Worm (Caenorhabditis elegans) whole organism, L3 larva: ENCODE measurements around the gene sulp-3.

ENCODE experiments used
- R02D3.7 ChIP-seq: fragments of 150-350 bp; optimal IDR thresholded peaks from 2 replicates; lab custom pipeline; 2014; ENCODE audit warnings: missing biosample characterization, missing genetic modification characterization
- aly-2 ChIP-seq: fragments of 150-350 bp; optimal IDR thresholded peaks from 2 replicates; lab custom pipeline; 2014; ENCODE audit warnings: missing biosample characterization, missing genetic modification characterization
- ama-1 ChIP-seq: fragments of 150-350 bp; optimal IDR thresholded peaks from 2 replicates; lab custom pipeline; 2018
- ceh-16 ChIP-seq: sonication (generic microtip); optimal IDR thresholded peaks from 2 replicates; lab custom pipeline; 2017; ENCODE audit warnings: missing biosample characterization, missing genetic modification characterization
- ceh-28 ChIP-seq: fragments of 150-350 bp; optimal IDR thresholded peaks from 2 replicates; lab custom pipeline; 2014; ENCODE audit warnings: missing biosample characterization, missing genetic modification reagents, missing genetic modification characterization
- ceh-82 ChIP-seq: fragments of 150-350 bp; optimal IDR thresholded peaks from 2 replicates; lab custom pipeline; 2014; ENCODE audit warnings: missing biosample characterization, missing genetic modification characterization
- ceh-9 ChIP-seq: sonication (generic microtip); optimal IDR thresholded peaks from 2 replicates; lab custom pipeline; 2018; ENCODE audit warnings: missing biosample characterization, missing genetic modification characterization
- egl-27 ChIP-seq: sonication (generic microtip); optimal IDR thresholded peaks from 4 replicates; lab custom pipeline; 2017; ENCODE audit warnings: missing biosample characterization, missing genetic modification reagents, missing genetic modification characterization
- elt-1 ChIP-seq: fragments of 150-350 bp; optimal IDR thresholded peaks from 2 replicates; lab custom pipeline; 2014; ENCODE audit warnings: missing biosample characterization, missing genetic modification characterization
- elt-2 ChIP-seq: sonication (generic microtip); optimal IDR thresholded peaks from 2 replicates; lab custom pipeline; 2016; ENCODE audit warnings: missing genetic modification reagents, mild to moderate bottlenecking, missing genetic modification characterization, missing compliant biosample characterization
- elt-3 ChIP-seq, 3 experiments: fragments of 150-350 bp in 1 of 3; sonication (generic microtip) in 2 of 3; optimal IDR thresholded peaks; 2 replicates in 2 of 3; 4 replicates in 1 of 3; lab custom pipeline; 2014 to 2017; ENCODE audit warnings: missing biosample characterization in 3 of 3, missing genetic modification characterization in 3 of 3
- eor-1 ChIP-seq, 2 experiments: fragments of 150-350 bp; optimal IDR thresholded peaks; 2 replicates each; lab custom pipeline; 2014 to 2018; ENCODE audit warnings: missing biosample characterization in 2 of 2, missing genetic modification characterization in 2 of 2
- fkh-10 ChIP-seq: sonication (generic microtip); optimal IDR thresholded peaks from 2 replicates; lab custom pipeline; 2017; ENCODE audit warnings: missing biosample characterization, missing genetic modification reagents, missing genetic modification characterization
- fkh-2 ChIP-seq: fragments of 150-350 bp; optimal IDR thresholded peaks from 2 replicates; lab custom pipeline; 2014; ENCODE audit warnings: missing biosample characterization, missing genetic modification reagents, missing genetic modification characterization
- fos-1 ChIP-seq: fragments of 150-350 bp; optimal IDR thresholded peaks from 2 replicates; lab custom pipeline; 2014; ENCODE audit warnings: missing biosample characterization, missing genetic modification characterization
- jun-1 ChIP-seq: fragments of 150-350 bp; optimal IDR thresholded peaks from 2 replicates; lab custom pipeline; 2014; ENCODE audit warnings: missing biosample characterization, missing genetic modification reagents, missing genetic modification characterization
- lin-15B ChIP-seq: fragments of 150-350 bp; optimal IDR thresholded peaks from 2 replicates; lab custom pipeline; 2014; ENCODE audit warnings: missing biosample characterization, missing genetic modification characterization
- mdl-1 ChIP-seq: fragments of 150-350 bp; optimal IDR thresholded peaks from 2 replicates; lab custom pipeline; 2014; ENCODE audit warnings: missing biosample characterization, missing genetic modification characterization
- mml-1 ChIP-seq: fragments of 150-350 bp; sonication (generic microtip); optimal IDR thresholded peaks from 3 replicates; lab custom pipeline; 2014; ENCODE audit warnings: missing biosample characterization, missing genetic modification characterization
- nhr-11 ChIP-seq: fragments of 150-350 bp; optimal IDR thresholded peaks from 2 replicates; lab custom pipeline; 2014; ENCODE audit warnings: missing biosample characterization, missing genetic modification characterization
- nhr-12 ChIP-seq: fragments of 150-350 bp; optimal IDR thresholded peaks from 2 replicates; lab custom pipeline; 2014; ENCODE audit warnings: missing biosample characterization, missing genetic modification characterization
- nhr-23 ChIP-seq: fragments of 150-350 bp; optimal IDR thresholded peaks from 2 replicates; lab custom pipeline; 2014; ENCODE audit warnings: missing biosample characterization, missing genetic modification reagents, missing genetic modification characterization
- nhr-28 ChIP-seq: fragments of 150-350 bp; optimal IDR thresholded peaks from 2 replicates; lab custom pipeline; 2014; ENCODE audit warnings: missing biosample characterization, missing genetic modification characterization
- nhr-43 ChIP-seq: sonication (generic microtip); optimal IDR thresholded peaks from 2 replicates; lab custom pipeline; 2016; ENCODE audit warnings: mild to moderate bottlenecking, missing genetic modification characterization, missing compliant biosample characterization; ENCODE audit not compliant: poor library complexity, severe bottlenecking
- nhr-67 ChIP-seq: fragments of 150-350 bp; optimal IDR thresholded peaks from 2 replicates; lab custom pipeline; 2014; ENCODE audit warnings: missing biosample characterization, missing genetic modification characterization
- pqm-1 ChIP-seq: fragments of 150-350 bp; optimal IDR thresholded peaks from 2 replicates; lab custom pipeline; 2017; ENCODE audit warnings: missing biosample characterization, missing genetic modification characterization, inconsistent platforms
- sea-2 ChIP-seq: fragments of 150-350 bp; sonication (generic microtip); optimal IDR thresholded peaks from 4 replicates; lab custom pipeline; 2014; ENCODE audit warnings: missing biosample characterization, missing genetic modification reagents, missing genetic modification characterization
- skn-1 ChIP-seq: fragments of 150-350 bp; optimal IDR thresholded peaks from 2 replicates; lab custom pipeline; 2014; ENCODE audit warnings: missing biosample characterization, missing genetic modification characterization
- tbx-2 ChIP-seq: sonication (generic microtip); optimal IDR thresholded peaks from 2 replicates; lab custom pipeline; 2016; ENCODE audit warnings: mild to moderate bottlenecking, missing genetic modification characterization, missing compliant biosample characterization
- unc-62 ChIP-seq: fragments of 150-350 bp; sonication (generic microtip); optimal IDR thresholded peaks from 4 replicates; lab custom pipeline; 2014; ENCODE audit warnings: missing biosample characterization, missing genetic modification reagents, missing genetic modification characterization
- zag-1 ChIP-seq: fragments of 150-350 bp; optimal IDR thresholded peaks from 2 replicates; lab custom pipeline; 2014; ENCODE audit warnings: missing biosample characterization, missing genetic modification characterization
- ztf-11 ChIP-seq: fragments of 150-350 bp; optimal IDR thresholded peaks from 2 replicates; lab custom pipeline; 2014; ENCODE audit warnings: missing biosample characterization, missing genetic modification characterization

Gene sulp-3

ce11 chrX:8408267-8408666 lies at the start of gene sulp-3:
sulp-3 (minus strand) TSS chrX:8408367.
- TF ChIP-seq ceh-82 (tag; lab: Kevin White, UChicago) = no peak
- no peak for TF ChIP-seq tbx-2 (tag; lab: Kevin White, UChicago)
- TF ChIP-seq elt-2 (tag; lab: Kevin White, UChicago) = no peak
- no peak for TF ChIP-seq ceh-28 (tag; lab: Kevin White, UChicago)
- TF ChIP-seq skn-1 (tag; lab: Kevin White, UChicago) = no peak
- no peak for TF ChIP-seq mml-1
- TF ChIP-seq nhr-28 = no peak
- no peak for TF ChIP-seq fos-1 (tag; lab: Kevin White, UChicago)
- TF ChIP-seq R02D3.7 (tag; lab: Kevin White, UChicago) = no peak
- TF ChIP-seq nhr-43 (tag; lab: Kevin White, UChicago) = no peak
- no peak for TF ChIP-seq ceh-16
- no peak for TF ChIP-seq ztf-11

- TF ChIP-seq jun-1 (tag; lab: Kevin White, UChicago) = no peak
- TF ChIP-seq ceh-28 (tag; lab: Kevin White, UChicago) = no peak
- no peak for TF ChIP-seq fkh-10
- TF ChIP-seq pqm-1 = no peak
- TF ChIP-seq nhr-43 (tag; lab: Kevin White, UChicago) = no peak
- no peak for TF ChIP-seq zag-1 (tag; lab: Kevin White, UChicago)
These were observed 49.1 kb upstream of the sulp-3 start, which contains the start of gene F16F9.3 for ce11 chrX:8457314-8457713. F16F9.3 (plus strand) TSS chrX:8457614.

DNA sequence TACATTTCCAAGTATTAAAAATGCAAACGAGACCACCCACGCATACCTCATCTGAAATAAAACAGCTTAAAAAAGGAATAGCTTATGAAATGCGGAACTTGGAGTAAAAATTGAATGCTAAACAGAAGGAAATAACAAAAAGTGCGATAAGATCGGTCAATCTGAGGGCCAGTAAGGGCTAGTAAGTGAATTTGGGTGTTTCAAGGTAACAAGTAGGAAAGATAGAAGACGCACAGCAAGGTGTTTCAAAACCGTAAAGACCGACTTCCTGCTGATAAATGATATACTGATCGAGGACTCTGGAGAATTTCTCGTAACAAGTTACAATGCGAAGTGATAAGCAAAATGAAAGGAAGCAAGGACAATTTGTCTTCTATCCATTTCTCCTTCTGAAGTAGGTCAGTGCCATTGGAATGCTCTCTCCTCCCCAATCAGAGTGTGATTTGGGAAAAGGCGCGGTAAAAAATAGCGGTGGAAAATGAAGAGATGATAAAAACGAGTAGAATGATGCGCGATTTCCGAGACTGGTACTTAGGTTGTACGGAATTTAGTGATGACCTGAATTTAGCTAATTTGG lies 47.5 kb upstream of the sulp-3 start, which contains the start of gene dpy-6:
TSS of gene dpy-6 (minus strand) at position 51 of the 577 bp plus-strand sequence.
- TF ChIP-seq nhr-12 (no peak), nhr-23 (tag; lab: Kevin White, UChicago) (peak; percentile 36), elt-3 (tag; optimal IDR thresholded peaks at IDR 0.05; lab: Kevin White, UChicago) (peak in 1 of 3 experiments; percentile 65)
- TF ChIP-seq, all 47 proteins: peak for 2

ce11 chrX:8446108-8446507 lies 37.9 kb upstream of the sulp-3 start, which contains the start of gene F16F9.1:
F16F9.1 (plus strand) TSS chrX:8446408.
- TF ChIP-seq ceh-82 (tag; lab: Kevin White, UChicago) (no peak), fkh-2 (no peak), nhr-12 (no peak), ama-1 (no peak), mdl-1 (tag; lab: Kevin White, UChicago) (no peak)
- TF ChIP-seq, all 47 proteins: peak for 0

- TF ChIP-seq ceh-9 (tag; lab: Kevin White, UChicago) = no peak
- no peak for TF ChIP-seq ztf-11
- TF ChIP-seq nhr-67 = no peak
- TF ChIP-seq nhr-12 = no peak
- TF ChIP-seq fos-1 (tag; lab: Kevin White, UChicago) = no peak
- TF ChIP-seq nhr-28 = no peak
- TF ChIP-seq eor-1 (tag; optimal IDR thresholded peaks at IDR 0.05; lab: Kevin White, UChicago) = no peak
- no peak for TF ChIP-seq egl-27 (tag; lab: Kevin White, UChicago)
- no peak for TF ChIP-seq R02D3.7 (tag; lab: Kevin White, UChicago)
- TF ChIP-seq nhr-11 (tag; lab: Kevin White, UChicago) = no peak
- TF ChIP-seq elt-2 (tag; lab: Kevin White, UChicago) = no peak
- no peak for TF ChIP-seq lin-15B (tag; lab: Kevin White, UChicago)
- no peak for TF ChIP-seq sea-2 (GFP tag; lab: Kevin White, UChicago)
- no peak for TF ChIP-seq elt-1 (tag; lab: Kevin White, UChicago)
- no peak for TF ChIP-seq aly-2 (tag; lab: Kevin White, UChicago)
- no peak for TF ChIP-seq ceh-82 (tag; lab: Kevin White, UChicago)
- TF ChIP-seq ceh-16 = no peak
- TF ChIP-seq unc-62 (GFP tag; lab: Kevin White, UChicago) = no peak
These were observed 36.8 kb upstream of the sulp-3 start for ce11 chrX:8444922-8445321.
